Fruit fly (Drosophila melanogaster) whole organism, embryonic: Measurements from ENCODE around the gene CG15814.
A peak's percentile ranks its signal among the peaks of the same experiment; 100 is the strongest.

ENCODE experiments used
- BEAF-32 ChIP-seq: fragments of 200-800 bp; sonication (Bioruptor generic); optimal IDR thresholded peaks from 3 replicates; lab custom pipeline; 2017; ENCODE audit warnings: missing biosample characterization, missing genetic modification characterization, mild to moderate bottlenecking, moderate library complexity, missing genetic modification reagents
- CG10267 ChIP-seq: fragments of 200-800 bp; sonication (Bioruptor generic); optimal IDR thresholded peaks from 2 replicates; lab custom pipeline; 2018; ENCODE audit warnings: missing biosample characterization, mild to moderate bottlenecking, missing genetic modification characterization, moderate library complexity
- CG11398 ChIP-seq: fragments of 200-800 bp; sonication (Bioruptor generic); optimal IDR thresholded peaks from 2 replicates; lab custom pipeline; 2016; ENCODE audit warnings: missing biosample characterization, missing genetic modification characterization
- CG11696 ChIP-seq: fragments of 200-800 bp; sonication (Bioruptor generic); IDR thresholded peaks from 2 replicates; pipeline ENCODE4 v1.3.6; 2022; ENCODE audit warnings: missing biosample characterization, missing genetic modification characterization
- CG13287 ChIP-seq: fragments of 200-800 bp; sonication (Bioruptor generic); IDR thresholded peaks from 2 replicates; pipeline ENCODE4 v1.3.6; 2022; ENCODE audit warnings: missing biosample characterization, missing genetic modification characterization; ENCODE audit not compliant: partially characterized antibody
- CG14710 ChIP-seq: fragments of 200-800 bp; sonication (Bioruptor generic); optimal IDR thresholded peaks from 3 replicates; lab custom pipeline; 2019; ENCODE audit warnings: missing biosample characterization, mild to moderate bottlenecking, missing genetic modification characterization, moderate library complexity
- CG15514 ChIP-seq: fragments of 200-800 bp; sonication (Bioruptor generic); optimal IDR thresholded peaks from 3 replicates; lab custom pipeline; 2017; ENCODE audit warnings: missing biosample characterization, missing genetic modification characterization, mild to moderate bottlenecking, moderate library complexity, missing genetic modification reagents
- CG17186 ChIP-seq: fragments of 200-800 bp; sonication (Bioruptor generic); optimal IDR thresholded peaks from 3 replicates; lab custom pipeline; 2017; ENCODE audit warnings: missing biosample characterization, missing genetic modification reagents, missing genetic modification characterization
- CG3163 ChIP-seq: fragments of 200-800 bp; sonication (Bioruptor generic); optimal IDR thresholded peaks from 3 replicates; lab custom pipeline; 2016; ENCODE audit warnings: missing biosample characterization, missing genetic modification characterization
- CG3995 ChIP-seq: fragments of 200-800 bp; sonication (Bioruptor generic); optimal IDR thresholded peaks from 3 replicates; lab custom pipeline; 2016; ENCODE audit warnings: missing biosample characterization, missing genetic modification characterization
- CG42726 ChIP-seq: fragments of 200-800 bp; sonication (Bioruptor generic); IDR thresholded peaks from 2 replicates; pipeline ENCODE4 v1.3.6; 2022; ENCODE audit warnings: missing biosample characterization, missing genetic modification characterization; ENCODE audit not compliant: partially characterized antibody
- CG4404 ChIP-seq: fragments of 200-800 bp; sonication (Bioruptor generic); IDR thresholded peaks from 2 replicates; pipeline ENCODE4 v1.3.6; 2022; ENCODE audit warnings: missing biosample characterization, missing genetic modification characterization
- CG6175 ChIP-seq: fragments of 200-800 bp; sonication (Bioruptor generic); IDR thresholded peaks from 3 replicates; pipeline ENCODE4 v1.3.6; 2022; ENCODE audit warnings: missing biosample characterization, missing genetic modification characterization
- CG6854 ChIP-seq: fragments of 200-800 bp; sonication (Bioruptor generic); optimal IDR thresholded peaks from 3 replicates; lab custom pipeline; 2017; ENCODE audit warnings: missing biosample characterization, mild to moderate bottlenecking, missing genetic modification characterization
- CG7963 ChIP-seq: fragments of 200-800 bp; sonication (Bioruptor generic); IDR thresholded peaks from 3 replicates; pipeline ENCODE4 v1.3.6; 2022; ENCODE audit warnings: missing biosample characterization, missing genetic modification characterization; ENCODE audit not compliant: partially characterized antibody
- CTCF ChIP-seq: fragments of 200-800 bp; sonication (Bioruptor generic); optimal IDR thresholded peaks from 2 replicates; lab custom pipeline; 2017; ENCODE audit warnings: missing biosample characterization, mild to moderate bottlenecking, missing genetic modification characterization, moderate library complexity
- Dll ChIP-seq: fragments of 200-800 bp; sonication (Bioruptor generic); IDR thresholded peaks from 4 replicates; pipeline ENCODE4 v1.3.6; 2022; ENCODE audit warnings: missing biosample characterization, missing genetic modification characterization; ENCODE audit not compliant: partially characterized antibody
- Doc3 ChIP-seq: fragments of 200-800 bp; sonication (Bioruptor generic); IDR thresholded peaks from 3 replicates; pipeline ENCODE4 v1.3.6; 2022; ENCODE audit warnings: missing biosample characterization, missing genetic modification characterization; ENCODE audit not compliant: partially characterized antibody
- Dp ChIP-seq: fragments of 200-800 bp; sonication (Bioruptor generic); optimal IDR thresholded peaks from 2 replicates; lab custom pipeline; 2018; ENCODE audit warnings: missing biosample characterization, mild to moderate bottlenecking, missing genetic modification characterization, moderate library complexity
- Dref ChIP-seq: fragments of 200-800 bp; sonication (Bioruptor generic); IDR thresholded peaks from 2 replicates; pipeline ENCODE4 v1.3.6; 2022; ENCODE audit warnings: missing biosample characterization, missing genetic modification characterization
- E2f2 ChIP-seq: fragments of 200-800 bp; sonication (Bioruptor generic); IDR thresholded peaks from 2 replicates; pipeline ENCODE4 v1.3.6; 2022; ENCODE audit warnings: missing biosample characterization, missing genetic modification characterization
- Ets97D ChIP-seq: fragments of 200-800 bp; sonication (Bioruptor generic); optimal IDR thresholded peaks from 3 replicates; lab custom pipeline; 2016; ENCODE audit warnings: missing biosample characterization, missing genetic modification characterization
- HLH4C ChIP-seq: fragments of 200-800 bp; sonication (Bioruptor generic); IDR thresholded peaks from 3 replicates; pipeline ENCODE4 v1.3.6; 2022; ENCODE audit warnings: missing biosample characterization, missing genetic modification characterization; ENCODE audit not compliant: partially characterized antibody
- MESR4 ChIP-seq: fragments of 200-800 bp; sonication (Bioruptor generic); optimal IDR thresholded peaks from 2 replicates; lab custom pipeline; 2018; ENCODE audit warnings: missing biosample characterization, mild to moderate bottlenecking, missing genetic modification characterization, moderate library complexity
- Mad ChIP-seq: fragments of 200-800 bp; sonication (Bioruptor generic); optimal IDR thresholded peaks from 2 replicates; lab custom pipeline; 2016; ENCODE audit warnings: missing biosample characterization, missing genetic modification characterization
- Med ChIP-seq: fragments of 200-800 bp; sonication (Bioruptor generic); peaks from one replicate; lab custom pipeline; 2016; ENCODE audit warnings: missing biosample characterization, missing genetic modification characterization, mild to moderate bottlenecking, inconsistent platforms, moderate library complexity
- Myb ChIP-seq: fragments of 200-800 bp; sonication (Bioruptor generic); optimal IDR thresholded peaks from 2 replicates; lab custom pipeline; 2016; ENCODE audit warnings: missing biosample characterization, missing genetic modification characterization
- Scr ChIP-seq: fragments of 200-800 bp; sonication (Bioruptor generic); IDR thresholded peaks from 2 replicates; pipeline ENCODE4 v1.3.6; 2022; ENCODE audit warnings: missing biosample characterization, missing genetic modification characterization; ENCODE audit not compliant: partially characterized antibody
- Sin3A ChIP-seq: fragments of >200 bp; optimal IDR thresholded peaks from 2 replicates; lab custom pipeline; 2018
- Sry-δ ChIP-seq: fragments of 200-800 bp; sonication (Bioruptor generic); optimal IDR thresholded peaks from 2 replicates; lab custom pipeline; 2016; ENCODE audit warnings: missing biosample characterization, missing genetic modification characterization
- Taf1 ChIP-seq: fragments of 200-800 bp; sonication (Bioruptor generic); IDR thresholded peaks from 2 replicates; pipeline ENCODE4 v1.3.6; 2022; ENCODE audit warnings: missing biosample characterization, missing genetic modification characterization
- amos ChIP-seq: fragments of 200-800 bp; sonication (Bioruptor generic); IDR thresholded peaks from 2 replicates; pipeline ENCODE4 v1.3.6; 2022; ENCODE audit warnings: missing biosample characterization, missing genetic modification characterization; ENCODE audit not compliant: partially characterized antibody
- cato ChIP-seq: fragments of 200-800 bp; sonication (Bioruptor generic); optimal IDR thresholded peaks from 2 replicates; lab custom pipeline; 2016; ENCODE audit warnings: missing biosample characterization, missing genetic modification characterization, borderline replicate concordance
- chinmo ChIP-seq: fragments of 200-800 bp; sonication (Bioruptor generic); IDR thresholded peaks from 4 replicates; pipeline ENCODE4 v1.3.6; 2022; ENCODE audit warnings: missing biosample characterization, missing genetic modification characterization; ENCODE audit not compliant: partially characterized antibody
- ham ChIP-seq: fragments of 200-800 bp; sonication (Bioruptor generic); IDR thresholded peaks from 2 replicates; pipeline ENCODE4 v1.3.6; 2022; ENCODE audit warnings: missing biosample characterization, missing genetic modification characterization
- hb ChIP-seq: fragments of 200-800 bp; sonication (Bioruptor generic); IDR thresholded peaks from 3 replicates; pipeline ENCODE4 v1.3.6; 2022; ENCODE audit warnings: missing biosample characterization, missing genetic modification characterization; ENCODE audit not compliant: partially characterized antibody
- hbn ChIP-seq: fragments of 200-800 bp; sonication (Bioruptor generic); IDR thresholded peaks from 2 replicates; pipeline ENCODE4 v1.3.6; 2022; ENCODE audit warnings: missing biosample characterization, missing genetic modification characterization; ENCODE audit not compliant: partially characterized antibody
- inv ChIP-seq: fragments of 200-800 bp; sonication (Bioruptor generic); IDR thresholded peaks from 2 replicates; pipeline ENCODE4 v1.3.6; 2022; ENCODE audit warnings: missing biosample characterization, missing genetic modification characterization; ENCODE audit not compliant: partially characterized antibody
- jing ChIP-seq: fragments of 200-800 bp; sonication (Bioruptor generic); optimal IDR thresholded peaks from 2 replicates; lab custom pipeline; 2018; ENCODE audit warnings: missing biosample characterization, mild to moderate bottlenecking, missing genetic modification characterization
- knrl ChIP-seq: fragments of 200-800 bp; sonication (Bioruptor generic); IDR thresholded peaks from 3 replicates; pipeline ENCODE4 v1.3.6; 2022; ENCODE audit warnings: missing biosample characterization, missing genetic modification characterization; ENCODE audit not compliant: partially characterized antibody
- nerfin-2 ChIP-seq: fragments of 200-800 bp; sonication (Bioruptor generic); IDR thresholded peaks from 2 replicates; pipeline ENCODE4 v1.3.6; 2022; ENCODE audit warnings: missing biosample characterization, missing genetic modification characterization; ENCODE audit not compliant: partially characterized antibody
- pb ChIP-seq: fragments of 200-800 bp; sonication (Bioruptor generic); optimal IDR thresholded peaks from 3 replicates; lab custom pipeline; 2016; ENCODE audit warnings: missing biosample characterization, missing genetic modification characterization
- peb ChIP-seq: fragments of 200-800 bp; sonication (Bioruptor generic); IDR thresholded peaks from 2 replicates; pipeline ENCODE4 v1.3.6; 2022; ENCODE audit warnings: missing biosample characterization, missing genetic modification characterization
- pzg ChIP-seq: fragments of 200-800 bp; sonication (Bioruptor generic); optimal IDR thresholded peaks from 3 replicates; lab custom pipeline; 2018; ENCODE audit warnings: missing biosample characterization, mild to moderate bottlenecking, missing genetic modification characterization, moderate library complexity
- scrt ChIP-seq: fragments of 200-800 bp; sonication (Bioruptor generic); optimal IDR thresholded peaks from 2 replicates; lab custom pipeline; 2018; ENCODE audit warnings: missing biosample characterization, mild to moderate bottlenecking, missing genetic modification characterization, moderate library complexity
- sens ChIP-seq: fragments of 200-800 bp; sonication (Bioruptor generic); peaks from one replicate; lab custom pipeline; 2016; ENCODE audit warnings: missing biosample characterization, missing genetic modification characterization
- sna ChIP-seq: fragments of 200-800 bp; sonication (Bioruptor generic); IDR thresholded peaks from 2 replicates; pipeline ENCODE4 v1.3.6; 2022; ENCODE audit warnings: missing biosample characterization, missing genetic modification characterization; ENCODE audit not compliant: partially characterized antibody
- stwl ChIP-seq: fragments of 200-800 bp; sonication (Bioruptor generic); optimal IDR thresholded peaks from 3 replicates; lab custom pipeline; 2018; ENCODE audit warnings: missing biosample characterization, mild to moderate bottlenecking, missing genetic modification characterization, moderate library complexity
- unc-4 ChIP-seq: fragments of 200-800 bp; sonication (Bioruptor generic); IDR thresholded peaks from 2 replicates; pipeline ENCODE4 v1.3.6; 2022; ENCODE audit warnings: missing biosample characterization, missing genetic modification characterization; ENCODE audit not compliant: partially characterized antibody

CG15814 gene

dm6 chrX:17852457-17852856 lies 2.3 kb upstream of the CG15814 start, which contains the start of gene CG32554 (continued):
- TF ChIP-seq CG14710 (tag; lab: Kevin White, UChicago), result peak; percentile 39
- TF ChIP-seq Med, result peak; percentile 59
- peak; percentile 48 for TF ChIP-seq pzg (GFP tag; lab: Kevin White, UChicago)
- TF ChIP-seq unc-4 (GFP tag; lab: Robert Waterston, UW), result peak; percentile 87
- no peak for TF ChIP-seq peb (GFP tag; lab: Robert Waterston, UW)
- TF ChIP-seq CG10267 (tag; lab: Kevin White, UChicago), result peak; percentile 18
- peak; percentile 83 for TF ChIP-seq hb (GFP tag; lab: Robert Waterston, UW)
- TF ChIP-seq knrl (GFP tag; lab: Robert Waterston, UW), result peak; percentile 86
- peak; percentile 83; the same call in 2 of the 4 replicates for TF ChIP-seq chinmo (GFP tag; lab: Robert Waterston, UW)
- TF ChIP-seq ham, result no peak
- peak; percentile 18 for TF ChIP-seq MESR4 (GFP tag; lab: Kevin White, UChicago)
- no peak for TF ChIP-seq jing
- TF ChIP-seq CG6175 (GFP tag; lab: Robert Waterston, UW), result no peak
- peak; percentile 35 for TF ChIP-seq CTCF (GFP tag; lab: Kevin White, UChicago)
- no peak for TF ChIP-seq CG4404
- peak; percentile 5 for TF ChIP-seq stwl (tag; lab: Kevin White, UChicago)
- TF ChIP-seq CG42726, result peak; percentile 80; the same call in 1 of the 2 replicates
- peak; percentile 64 for TF ChIP-seq Sry-δ (GFP tag; lab: Kevin White, UChicago)
- peak; percentile 88 for TF ChIP-seq sna (GFP tag; lab: Robert Waterston, UW)
- peak; percentile 48 for TF ChIP-seq CG15514 (GFP tag; lab: Kevin White, UChicago)
- peak; percentile 16 for TF ChIP-seq scrt (GFP tag; lab: Kevin White, UChicago)
- TF ChIP-seq Dp (GFP tag; lab: Kevin White, UChicago), result peak; percentile 81
- TF ChIP-seq Sin3A (lab: Kevin White, UChicago), result peak; percentile 5
- peak; percentile 68 for TF ChIP-seq CG3995 (GFP tag; lab: Kevin White, UChicago)
- TF ChIP-seq CG6854 (GFP tag; lab: Kevin White, UChicago), result no peak
- TF ChIP-seq CG7963 (GFP tag; lab: Robert Waterston, UW), result peak; percentile 84
- peak; percentile 96 for TF ChIP-seq CG13287
- TF ChIP-seq E2f2 (GFP tag; lab: Robert Waterston, UW), result peak; percentile 85
- TF ChIP-seq Mad (GFP tag; lab: Kevin White, UChicago), result no peak
- no peak for TF ChIP-seq Taf1
- TF ChIP-seq Scr (GFP tag; lab: Robert Waterston, UW), result peak; percentile 90
- peak; percentile 73 for TF ChIP-seq Dref (GFP tag; lab: Robert Waterston, UW)
- peak; percentile 88 for TF ChIP-seq HLH4C (GFP tag; lab: Robert Waterston, UW)
- peak; percentile 83 for TF ChIP-seq inv (GFP tag; lab: Robert Waterston, UW)
- TF ChIP-seq sens (GFP tag; lab: Kevin White, UChicago), result peak; percentile 55
- TF ChIP-seq CG17186 (GFP tag; lab: Kevin White, UChicago), result peak; percentile 82
- peak; percentile 23 for TF ChIP-seq Ets97D (GFP tag; lab: Kevin White, UChicago)
- TF ChIP-seq BEAF-32 (GFP tag; lab: Kevin White, UChicago), result peak; percentile 83
- TF ChIP-seq Myb (GFP tag; lab: Kevin White, UChicago), result peak; percentile 61
- TF ChIP-seq CG11696 (GFP tag; lab: Robert Waterston, UW), result no peak
- no peak for TF ChIP-seq cato (GFP tag; lab: Kevin White, UChicago)
- no peak for TF ChIP-seq pb (GFP tag; lab: Kevin White, UChicago)
- TF ChIP-seq Doc3 (GFP tag; lab: Robert Waterston, UW), result peak; percentile 90
- peak; percentile 71 for TF ChIP-seq nerfin-2 (GFP tag; lab: Robert Waterston, UW)
- peak; percentile 91 for TF ChIP-seq amos (GFP tag; lab: Robert Waterston, UW)
- no peak for TF ChIP-seq CG3163
- no peak for TF ChIP-seq CG11398
- TF ChIP-seq Dll (GFP tag; lab: Robert Waterston, UW), result peak; percentile 93
- TF ChIP-seq hbn (GFP tag; lab: Robert Waterston, UW), result peak; percentile 92
